Worm (Caenorhabditis elegans) whole organism, L4 larva: ENCODE measurements around the gene srw-61.

Experiments
- R02D3.7 ChIP-seq: fragments of 150-350 bp; sonication (generic microtip); optimal IDR thresholded peaks from 3 replicates; lab custom pipeline; 2014; ENCODE audit warnings: missing biosample characterization, missing genetic modification characterization
- Y5F2A.4 ChIP-seq: fragments of 200-800 bp; sonication (Bioruptor generic); optimal IDR thresholded peaks from 2 replicates; lab custom pipeline; 2018; ENCODE audit warnings: mild to moderate bottlenecking, missing genetic modification characterization, missing compliant biosample characterization
- daf-12 ChIP-seq: fragments of 150-350 bp; optimal IDR thresholded peaks from 2 replicates; lab custom pipeline; 2014; ENCODE audit warnings: missing biosample characterization, missing genetic modification reagents, missing genetic modification characterization
- dve-1 ChIP-seq: sonication (generic microtip); optimal IDR thresholded peaks from 2 replicates; lab custom pipeline; 2017; ENCODE audit warnings: antibody characterized with exemption, mild to moderate bottlenecking, missing genetic modification characterization, missing compliant biosample characterization; ENCODE audit not compliant: insufficient read depth
- lir-3 ChIP-seq: sonication (generic microtip); optimal IDR thresholded peaks from 2 replicates; lab custom pipeline; 2016; ENCODE audit warnings: mild to moderate bottlenecking, missing genetic modification characterization, missing compliant biosample characterization
- lsy-2 ChIP-seq, 2 experiments: fragments of 150-350 bp in 1 of 2; sonication (generic microtip) in 1 of 2; optimal IDR thresholded peaks; 2 replicates each; lab custom pipeline; 2014 to 2017; ENCODE audit warnings: missing biosample characterization in 2 of 2, missing genetic modification characterization in 2 of 2
- mep-1 ChIP-seq: fragments of 150-350 bp; sonication (generic microtip); optimal IDR thresholded peaks from 3 replicates; lab custom pipeline; 2014; ENCODE audit warnings: missing biosample characterization, missing genetic modification characterization
- mxl-3 ChIP-seq: fragments of 200-800 bp; sonication (Bioruptor generic); optimal IDR thresholded peaks from 2 replicates; lab custom pipeline; 2018; ENCODE audit warnings: mild to moderate bottlenecking, missing genetic modification characterization, missing compliant biosample characterization
- pha-4 ChIP-seq, 2 experiments: fragments of 150-350 bp in 1 of 2; fragments of 200-800 bp in 1 of 2; sonication (Bioruptor generic) in 1 of 2; IDR thresholded peaks in 1 of 2; optimal IDR thresholded peaks in 1 of 2; 2 replicates each; pipeline versions ENCODE4 v1.3.6 to Lab custom; 2014 to 2022; ENCODE audit warnings: missing genetic modification characterization in 2 of 2, missing genetic modification reagents in 2 of 2, missing biosample characterization in 1 of 2, missing compliant biosample characterization in 1 of 2
- skn-1 ChIP-seq: fragments of 150-350 bp; optimal IDR thresholded peaks from 2 replicates; lab custom pipeline; 2014; ENCODE audit warnings: missing biosample characterization, missing genetic modification characterization
- spr-1 ChIP-seq: sonication (generic microtip); optimal IDR thresholded peaks from 2 replicates; lab custom pipeline; 2016; ENCODE audit warnings: mild to moderate bottlenecking, missing genetic modification characterization, missing compliant biosample characterization
- unc-39 ChIP-seq: sonication (generic microtip); optimal IDR thresholded peaks from 2 replicates; lab custom pipeline; 2017; ENCODE audit warnings: missing biosample characterization, missing genetic modification characterization
- unc-62 ChIP-seq, 3 experiments: fragments of 150-350 bp in 1 of 3; sonication (generic microtip); optimal IDR thresholded peaks in 2 of 3; peaks in 1 of 3; 1 replicate in 1 of 3; 2 replicates in 2 of 3; lab custom pipeline; 2014 to 2017; ENCODE audit warnings: missing biosample characterization in 3 of 3, missing genetic modification characterization in 3 of 3, missing genetic modification reagents in 3 of 3, missing genotype in 1 of 3
- ztf-7 ChIP-seq: fragments of 150-350 bp; optimal IDR thresholded peaks from 2 replicates; lab custom pipeline; 2014; ENCODE audit warnings: missing biosample characterization, missing genetic modification characterization

- TF ChIP-seq dve-1 (tag; lab: Kevin White, UChicago): no peak
- no peak for TF ChIP-seq lsy-2 (tag; optimal IDR thresholded peaks at IDR 0.05; lab: Kevin White, UChicago)
- TF ChIP-seq Y5F2A.4 (GFP tag; lab: Kevin White, UChicago): no peak
- no peak for TF ChIP-seq daf-12
- TF ChIP-seq mep-1 (tag; lab: Kevin White, UChicago): no peak
- TF ChIP-seq pha-4 (GFP tag; IDR thresholded peaks at IDR 0.05; lab: Robert Waterston, UW): no peak
- TF ChIP-seq pha-4 (tag; optimal IDR thresholded peaks at IDR 0.05; lab: Kevin White, UChicago): no peak
- TF ChIP-seq mxl-3 (GFP tag; lab: Kevin White, UChicago): no peak
- TF ChIP-seq ztf-7: no peak
- no peak for TF ChIP-seq skn-1
- no peak for TF ChIP-seq spr-1 (tag; lab: Kevin White, UChicago)
- TF ChIP-seq unc-62 (GFP tag; optimal IDR thresholded peaks at IDR 0.05 in 1 of 2; lab: Kevin White, UChicago): no peak
- TF ChIP-seq unc-62 (tag; optimal IDR thresholded peaks at IDR 0.05; lab: Kevin White, UChicago): no peak
- no peak for TF ChIP-seq lir-3
- no peak for TF ChIP-seq R02D3.7 (tag; lab: Kevin White, UChicago)
- no peak for TF ChIP-seq unc-39 (tag; lab: Kevin White, UChicago)
These were observed 38.8 kb upstream of the srw-61 start, which contains the start of gene F38C2.7 for ce11 chrIV:16277291-16277690.
